Fruit fly (Drosophila melanogaster) whole organism, wandering third instar larva: Measurements from ENCODE around the gene Vps45.

Source experiments
- CG9705 ChIP-seq: fragments of 200-800 bp; sonication (Bioruptor generic); optimal IDR thresholded peaks from 2 replicates; lab custom pipeline; 2018; ENCODE audit warnings: missing biosample characterization, mild to moderate bottlenecking, missing genetic modification characterization
- CrebA ChIP-seq: fragments of 200-800 bp; sonication (Bioruptor generic); optimal IDR thresholded peaks from 2 replicates; lab custom pipeline; 2016; ENCODE audit warnings: missing biosample characterization, mild to moderate bottlenecking, missing genetic modification characterization, borderline replicate concordance
- Dif ChIP-seq: fragments of 200-275, 200-300 bp; sonication (Bioruptor generic); optimal IDR thresholded peaks from 2 replicates; lab custom pipeline; 2018; ENCODE audit warnings: missing biosample characterization, missing genetic modification characterization; ENCODE audit not compliant: partially characterized antibody
- Mio ChIP-seq: sonication (Bioruptor generic); optimal IDR thresholded peaks from 2 replicates; lab custom pipeline; 2016; ENCODE audit warnings: missing biosample characterization, missing genetic modification characterization
- Myc ChIP-seq: fragments of >200 bp; optimal IDR thresholded peaks from 2 replicates; lab custom pipeline; 2017
- N ChIP-seq: fragments of >200 bp; optimal IDR thresholded peaks from 2 replicates; lab custom pipeline; 2018; ENCODE audit warnings: missing biosample characterization, missing external identifiers, missing genetic modification characterization
- OdsH ChIP-seq: fragments of 200-800 bp; sonication (Bioruptor generic); optimal IDR thresholded peaks from 2 replicates; lab custom pipeline; 2016; ENCODE audit warnings: missing biosample characterization, mild to moderate bottlenecking, missing genetic modification characterization
- Rel ChIP-seq, 2 experiments: fragments of 200-800 bp; sonication (Bioruptor generic) in 1 of 2; optimal IDR thresholded peaks; 2 replicates in 1 of 2; 3 replicates in 1 of 2; lab custom pipeline; 2016 to 2019; ENCODE audit warnings: mild to moderate bottlenecking in 2 of 2, missing biosample characterization in 2 of 2, missing genetic modification characterization in 2 of 2, moderate library complexity in 1 of 2
- br ChIP-seq: fragments of 200-800 bp; sonication (Bioruptor generic); optimal IDR thresholded peaks from 2 replicates; lab custom pipeline; 2016; ENCODE audit warnings: missing biosample characterization, missing genetic modification characterization
- brk ChIP-seq: fragments of 200-800 bp; sonication (Bioruptor generic); optimal IDR thresholded peaks from 2 replicates; lab custom pipeline; 2016; ENCODE audit warnings: missing biosample characterization, mild to moderate bottlenecking, missing genetic modification characterization
- h ChIP-seq: fragments of 200-800 bp; sonication (Bioruptor generic); optimal IDR thresholded peaks from 3 replicates; lab custom pipeline; 2016; ENCODE audit warnings: missing biosample characterization, mild to moderate bottlenecking, missing genetic modification characterization
- pan ChIP-seq: fragments of >200 bp; optimal IDR thresholded peaks from 2 replicates; lab custom pipeline; 2017
- psq ChIP-seq: fragments of 200-800 bp; sonication (Bioruptor generic); optimal IDR thresholded peaks from 3 replicates; lab custom pipeline; 2017; ENCODE audit warnings: missing biosample characterization, mild to moderate bottlenecking, missing genetic modification characterization, moderate library complexity
- tai ChIP-seq: sonication (Bioruptor generic); optimal IDR thresholded peaks from 2 replicates; lab custom pipeline; 2016; ENCODE audit warnings: missing biosample characterization, missing genetic modification characterization

DNA sequence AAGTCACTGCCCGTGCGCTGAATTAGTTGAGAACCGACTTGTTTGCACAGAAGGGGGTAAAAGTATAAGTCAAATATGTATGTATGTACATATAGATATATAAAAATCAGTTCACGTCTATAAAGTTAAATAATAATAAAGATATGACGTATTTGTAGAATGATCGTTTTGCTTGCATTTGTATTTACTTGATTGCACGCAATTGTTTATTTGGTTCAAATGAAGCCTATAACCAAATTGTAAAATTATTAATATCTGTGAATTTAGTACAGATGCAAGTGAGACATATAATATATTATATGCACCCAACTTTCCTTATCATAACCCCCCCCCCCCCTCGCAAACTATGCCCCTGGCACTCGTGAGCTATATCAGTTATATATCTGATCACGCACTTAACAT lies 36.8 kb downstream of the Vps45 start:
- TF ChIP-seq tai (GFP tag; lab: Kevin White, UChicago) (no peak), pan (lab: Kevin White, UChicago) (no peak), h (GFP tag; lab: Kevin White, UChicago) (peak; percentile 31), CrebA (no peak), Myc (lab: Kevin White, UChicago) (no peak), brk (GFP tag; lab: Kevin White, UChicago) (no peak), OdsH (GFP tag; lab: Kevin White, UChicago) (peak; percentile 27), psq (GFP tag; lab: Kevin White, UChicago) (peak; percentile 30), Mio (GFP tag; lab: Kevin White, UChicago) (no peak), br (GFP tag; lab: Kevin White, UChicago) (no peak), CG9705 (no peak), N (GFP tag; lab: Kevin White, UChicago) (no peak), Rel (GFP tag; optimal IDR thresholded peaks at IDR 0.05; lab: Kevin White, UChicago) (no peak), Rel (tag; optimal IDR thresholded peaks at IDR 0.05; lab: Kevin White, UChicago) (no peak), Dif (no peak)
